Worm (Caenorhabditis elegans): ENCODE results near the gene T05C12.9.

Gene T05C12.9

ce11 chrII:8216922-8217321 lies 23.9 kb upstream of the T05C12.9 start, which contains the start of gene ifg-1:
ifg-1 (plus strand) TSS chrII:8217222.
- TF ChIP-seq B0336.3 (GFP tag; IDR thresholded peaks at IDR 0.05) (no peak), K11D2.4 (GFP tag; IDR thresholded peaks at IDR 0.05) (no peak)

- TF ChIP-seq nhr-80 (tag; optimal IDR thresholded peaks at IDR 0.05): peak; percentile 5
- TF ChIP-seq madf-3 (GFP tag; IDR thresholded peaks at IDR 0.05): no peak
- TF ChIP-seq cebp-1 (GFP tag; IDR thresholded peaks at IDR 0.05): peak; percentile 66; the same call in 1 of the 2 replicates
- peak; percentile 96 for TF ChIP-seq cebp-1 (tag; optimal IDR thresholded peaks at IDR 0.05)
- peak; percentile 70 for TF ChIP-seq F23B12.7 (tag; optimal IDR thresholded peaks at IDR 0.05; ENCODE audit: insufficient read depth)
- peak; percentile 90; the same call in 1 of the 2 replicates for TF ChIP-seq hmg-1.2 (GFP tag; IDR thresholded peaks at IDR 0.05)
- peak; percentile 33 for TF ChIP-seq lsl-1 (GFP tag; optimal IDR thresholded peaks at IDR 0.05)
- no peak for TF ChIP-seq ztf-22 (GFP tag; optimal IDR thresholded peaks at IDR 0.05)
- peak; percentile 73 for TF ChIP-seq F33H1.4 (GFP tag; IDR thresholded peaks at IDR 0.05)
- no peak for TF ChIP-seq Y53F4B.3 (GFP tag; IDR thresholded peaks at IDR 0.05)
- 0 out of 2 replicates have a peak, but pooled peaks have one; percentile 24 for TF ChIP-seq madf-6 (GFP tag; IDR thresholded peaks at IDR 0.05)
- TF ChIP-seq snpc-3.4 (tag; optimal IDR thresholded peaks at IDR 0.05): peak; percentile 36
These were observed 23.4 kb upstream of the T05C12.9 start, which contains the start of gene M110.3 for ce11 chrII:8216433-8216832. M110.3 (minus strand) TSS chrII:8216616.

ce11 chrII:8214367-8214766 lies 21.3 kb upstream of the T05C12.9 start, which contains the start of gene M110.10:
M110.10 (minus strand) TSS chrII:8214467.
- TF ChIP-seq ztf-3 (GFP tag; optimal IDR thresholded peaks at IDR 0.05) (no peak), F22D6.2 (tag; optimal IDR thresholded peaks at IDR 0.05) (no peak), hmg-1.2 (GFP tag; IDR thresholded peaks at IDR 0.05) (no peak), ccch-3 (GFP tag; optimal IDR thresholded peaks at IDR 0.05) (no peak), F52B5.7 (tag; optimal IDR thresholded peaks at IDR 0.05) (no peak), bed-2 (GFP tag; IDR thresholded peaks at IDR 0.05) (no peak)

ce11 chrII:8212680-8213079 lies 19.7 kb upstream of the T05C12.9 start, which contains the start of gene twk-3:
twk-3 (minus strand) TSS chrII:8212780.
- TF ChIP-seq ccch-3 (GFP tag; optimal IDR thresholded peaks at IDR 0.05) (no peak), aptf-2 (GFP tag; conservative IDR thresholded peaks at IDR 0.05) (no peak), ceh-40 (GFP tag; IDR thresholded peaks at IDR 0.05) (no peak), sea-2 (GFP tag; IDR thresholded peaks at IDR 0.05) (no peak), athp-1 (tag; optimal IDR thresholded peaks at IDR 0.05) (no peak), madf-3 (GFP tag; IDR thresholded peaks at IDR 0.05) (no peak), repo-1 (tag; optimal IDR thresholded peaks at IDR 0.05) (no peak), ztf-28 (GFP tag; IDR thresholded peaks at IDR 0.05) (no peak), rec-8 (tag; optimal IDR thresholded peaks at IDR 0.05) (no peak), mcd-1 (GFP tag; IDR thresholded peaks at IDR 0.05) (no peak), tbx-9 (tag; optimal IDR thresholded peaks at IDR 0.05; ENCODE audit: borderline replicate concordance) (no peak), bed-1 (GFP tag; IDR thresholded peaks at IDR 0.05) (no peak), T26A5.8 (tag; optimal IDR thresholded peaks at IDR 0.05) (no peak), nfyb-1 (GFP tag; IDR thresholded peaks at IDR 0.05) (no peak), fkh-3 (tag; optimal IDR thresholded peaks at IDR 0.05) (no peak)

ce11 chrII:8209476-8209875 lies 16.4 kb upstream of the T05C12.9 start, which contains the start of gene M110.8:
M110.8 (minus strand) TSS chrII:8209576.
- no peak for TF ChIP-seq F57C9.4 (tag; optimal IDR thresholded peaks at IDR 0.05)
- TF ChIP-seq aptf-2 (GFP tag; conservative IDR thresholded peaks at IDR 0.05): no peak

All from whole organism, young adult.